Worm (Caenorhabditis elegans) whole organism, L4 larva: Measurements from ENCODE around the gene C56G2.5.

Experiments
- D1046.2 ChIP-seq: fragments of 200-800 bp; sonication (Bioruptor generic); IDR thresholded peaks from 2 replicates; pipeline ENCODE4 v1.3.6; 2022; ENCODE audit warnings: missing genetic modification characterization, missing compliant biosample characterization
- T20F7.1 ChIP-seq: fragments of 200-800 bp; sonication (Bioruptor generic); optimal IDR thresholded peaks from 2 replicates; lab custom pipeline; 2018; ENCODE audit warnings: mild to moderate bottlenecking, missing genetic modification characterization, missing compliant biosample characterization
- T26A8.4 ChIP-seq: fragments of 200-800 bp; sonication (Bioruptor generic); IDR thresholded peaks from 2 replicates; pipeline ENCODE4 v1.3.6; 2022; ENCODE audit warnings: missing genetic modification characterization, missing compliant biosample characterization
- Y105C5A.15 ChIP-seq: fragments of 200-800 bp; sonication (Bioruptor generic); IDR thresholded peaks from 2 replicates; pipeline ENCODE4 v1.3.6; 2022; ENCODE audit warnings: missing genetic modification characterization, missing compliant biosample characterization
- Y5F2A.4 ChIP-seq: fragments of 200-800 bp; sonication (Bioruptor generic); optimal IDR thresholded peaks from 2 replicates; lab custom pipeline; 2018; ENCODE audit warnings: mild to moderate bottlenecking, missing genetic modification characterization, missing compliant biosample characterization
- Y75B8A.6 ChIP-seq: fragments of 200-800 bp; sonication (Bioruptor generic); IDR thresholded peaks from 2 replicates; pipeline ENCODE4 v1.3.6; 2022; ENCODE audit warnings: missing genetic modification reagents, missing genetic modification characterization, missing compliant biosample characterization
- aha-1 ChIP-seq: fragments of 150-350 bp; peaks from one replicate; lab custom pipeline; 2014; ENCODE audit warnings: missing biosample characterization, missing genetic modification characterization
- ceh-44 ChIP-seq: fragments of 200-800 bp; sonication (Bioruptor generic); IDR thresholded peaks from 2 replicates; pipeline ENCODE4 v1.3.6; 2022; ENCODE audit warnings: missing genetic modification reagents, missing genetic modification characterization, missing compliant biosample characterization
- ceh-82 ChIP-seq: sonication (generic microtip); optimal IDR thresholded peaks from 2 replicates; lab custom pipeline; 2017; ENCODE audit warnings: missing biosample characterization, missing genetic modification characterization
- daf-12 ChIP-seq: fragments of 150-350 bp; optimal IDR thresholded peaks from 2 replicates; lab custom pipeline; 2014; ENCODE audit warnings: missing biosample characterization, missing genetic modification reagents, missing genetic modification characterization
- daf-16 ChIP-seq, 3 experiments: sonication (generic microtip); optimal IDR thresholded peaks; 2 replicates each; lab custom pipeline; 2016 to 2017; ENCODE audit warnings: missing genetic modification characterization in 3 of 3, missing genetic modification reagents in 3 of 3, mild to moderate bottlenecking in 2 of 3, missing compliant biosample characterization in 2 of 3, missing biosample characterization in 1 of 3, moderate library complexity in 1 of 3
- daf-8 ChIP-seq: fragments of 200-800 bp; sonication (Bioruptor generic); IDR thresholded peaks from 2 replicates; pipeline ENCODE4 v1.3.6; 2022; ENCODE audit warnings: missing genetic modification characterization, missing compliant biosample characterization
- dpl-1 ChIP-seq: fragments of 150-350 bp; optimal IDR thresholded peaks from 2 replicates; lab custom pipeline; 2014; ENCODE audit warnings: missing biosample characterization, missing genetic modification reagents, missing genetic modification characterization
- egl-43 ChIP-seq: fragments of 200-800 bp; sonication (Bioruptor generic); IDR thresholded peaks from 2 replicates; pipeline ENCODE4 v1.3.6; 2022; ENCODE audit warnings: missing genetic modification reagents, missing genetic modification characterization, missing compliant biosample characterization
- gei-8 ChIP-seq: fragments of 200-800 bp; sonication (Bioruptor generic); optimal IDR thresholded peaks from 2 replicates; lab custom pipeline; 2018; ENCODE audit warnings: mild to moderate bottlenecking, missing genetic modification characterization, missing compliant biosample characterization
- hif-1 ChIP-seq, 2 experiments: sonication (generic microtip); optimal IDR thresholded peaks; 2 replicates each; lab custom pipeline; 2016 to 2017; ENCODE audit warnings: missing compliant biosample characterization in 2 of 2, missing genetic modification characterization in 2 of 2, missing genetic modification reagents in 2 of 2, missing genotype in 2 of 2, mild to moderate bottlenecking in 1 of 2
- hlh-11 ChIP-seq: fragments of 200-800 bp; sonication (Bioruptor generic); optimal IDR thresholded peaks from 2 replicates; lab custom pipeline; 2018; ENCODE audit warnings: mild to moderate bottlenecking, missing genetic modification characterization, missing compliant biosample characterization
- hlh-30 ChIP-seq: sonication (generic microtip); optimal IDR thresholded peaks from 2 replicates; lab custom pipeline; 2017; ENCODE audit warnings: antibody characterized with exemption, mild to moderate bottlenecking, missing genetic modification characterization, missing compliant biosample characterization; ENCODE audit not compliant: insufficient read depth
- hmg-1.1 ChIP-seq: fragments of 200-800 bp; sonication (Bioruptor generic); IDR thresholded peaks from 2 replicates; pipeline ENCODE4 v1.3.6; 2022; ENCODE audit warnings: missing genetic modification reagents, missing genetic modification characterization, missing compliant biosample characterization
- lin-39 ChIP-seq: fragments of 150-350 bp; optimal IDR thresholded peaks from 2 replicates; lab custom pipeline; 2014; ENCODE audit warnings: missing biosample characterization, missing genetic modification reagents, missing genetic modification characterization
- lsy-2 ChIP-seq, 2 experiments: fragments of 150-350 bp in 1 of 2; sonication (generic microtip) in 1 of 2; optimal IDR thresholded peaks; 2 replicates each; lab custom pipeline; 2014 to 2017; ENCODE audit warnings: missing biosample characterization in 2 of 2, missing genetic modification characterization in 2 of 2
- mes-2 ChIP-seq: sonication (generic microtip); optimal IDR thresholded peaks from 2 replicates; lab custom pipeline; 2016; ENCODE audit warnings: missing genotype, mild to moderate bottlenecking, missing genetic modification characterization, missing compliant biosample characterization; ENCODE audit not compliant: poor library complexity, severe bottlenecking
- mxl-2 ChIP-seq: fragments of 200-800 bp; sonication (Bioruptor generic); conservative IDR thresholded peaks from 2 replicates; pipeline ENCODE4 v1.3.6; 2022; ENCODE audit warnings: missing genetic modification reagents, missing genetic modification characterization, missing compliant biosample characterization
- nhr-10 ChIP-seq: fragments of 150-350 bp; optimal IDR thresholded peaks from 2 replicates; lab custom pipeline; 2014; ENCODE audit warnings: missing biosample characterization, missing genetic modification characterization
- nhr-28 ChIP-seq: fragments of 150-350 bp; optimal IDR thresholded peaks from 2 replicates; lab custom pipeline; 2014; ENCODE audit warnings: missing biosample characterization, missing genetic modification characterization
- nhr-42 ChIP-seq: fragments of 200-800 bp; sonication (Bioruptor generic); IDR thresholded peaks from 2 replicates; pipeline ENCODE4 v1.3.6; 2022; ENCODE audit warnings: missing genetic modification characterization, missing compliant biosample characterization
- nhr-6 ChIP-seq: fragments of 150-350 bp; optimal IDR thresholded peaks from 2 replicates; lab custom pipeline; 2014; ENCODE audit warnings: missing biosample characterization, missing genetic modification characterization
- nhr-76 ChIP-seq: fragments of 150-350 bp; optimal IDR thresholded peaks from 2 replicates; lab custom pipeline; 2014; ENCODE audit warnings: missing biosample characterization, missing genetic modification characterization
- nhr-77 ChIP-seq: fragments of 150-350 bp; optimal IDR thresholded peaks from 2 replicates; lab custom pipeline; 2014; ENCODE audit warnings: missing biosample characterization, missing genetic modification characterization
- rbr-2 ChIP-seq: sonication (generic microtip); optimal IDR thresholded peaks from 2 replicates; lab custom pipeline; 2016; ENCODE audit warnings: missing genotype, missing genetic modification characterization, missing compliant biosample characterization
- skn-1 ChIP-seq: fragments of 150-350 bp; optimal IDR thresholded peaks from 2 replicates; lab custom pipeline; 2014; ENCODE audit warnings: missing biosample characterization, missing genetic modification characterization
- snpc-1.2 ChIP-seq: fragments of 200-800 bp; sonication (Bioruptor generic); IDR thresholded peaks from 2 replicates; pipeline ENCODE4 v1.3.6; 2022; ENCODE audit warnings: missing genetic modification reagents, missing genetic modification characterization, missing compliant biosample characterization
- tra-1 ChIP-seq: fragments of 200-800 bp; sonication (Bioruptor generic); IDR thresholded peaks from 2 replicates; pipeline ENCODE4 v1.3.6; 2022; ENCODE audit warnings: missing genetic modification reagents, missing genetic modification characterization, missing compliant biosample characterization
- unc-130 ChIP-seq: sonication (generic microtip); optimal IDR thresholded peaks from 2 replicates; lab custom pipeline; 2016; ENCODE audit warnings: missing genetic modification reagents, missing genetic modification characterization, missing compliant biosample characterization
- unc-39 ChIP-seq: sonication (generic microtip); optimal IDR thresholded peaks from 2 replicates; lab custom pipeline; 2017; ENCODE audit warnings: missing biosample characterization, missing genetic modification characterization
- unc-62 ChIP-seq, 3 experiments: fragments of 150-350 bp in 1 of 3; sonication (generic microtip); optimal IDR thresholded peaks in 2 of 3; peaks in 1 of 3; 1 replicate in 1 of 3; 2 replicates in 2 of 3; lab custom pipeline; 2014 to 2017; ENCODE audit warnings: missing biosample characterization in 3 of 3, missing genetic modification characterization in 3 of 3, missing genetic modification reagents in 3 of 3, missing genotype in 1 of 3
- vab-7 ChIP-seq: fragments of 200-800 bp; sonication (Bioruptor generic); IDR thresholded peaks from 2 replicates; pipeline ENCODE4 v1.3.6; 2022; ENCODE audit warnings: missing genetic modification reagents, missing genetic modification characterization, missing compliant biosample characterization
- zfp-2 ChIP-seq: sonication (generic microtip); optimal IDR thresholded peaks from 2 replicates; lab custom pipeline; 2016; ENCODE audit warnings: mild to moderate bottlenecking, missing genetic modification characterization, missing compliant biosample characterization
- zip-2 ChIP-seq: fragments of 150-350 bp; optimal IDR thresholded peaks from 2 replicates; lab custom pipeline; 2014; ENCODE audit warnings: missing biosample characterization, missing genetic modification characterization

Gene C56G2.5

DNA sequence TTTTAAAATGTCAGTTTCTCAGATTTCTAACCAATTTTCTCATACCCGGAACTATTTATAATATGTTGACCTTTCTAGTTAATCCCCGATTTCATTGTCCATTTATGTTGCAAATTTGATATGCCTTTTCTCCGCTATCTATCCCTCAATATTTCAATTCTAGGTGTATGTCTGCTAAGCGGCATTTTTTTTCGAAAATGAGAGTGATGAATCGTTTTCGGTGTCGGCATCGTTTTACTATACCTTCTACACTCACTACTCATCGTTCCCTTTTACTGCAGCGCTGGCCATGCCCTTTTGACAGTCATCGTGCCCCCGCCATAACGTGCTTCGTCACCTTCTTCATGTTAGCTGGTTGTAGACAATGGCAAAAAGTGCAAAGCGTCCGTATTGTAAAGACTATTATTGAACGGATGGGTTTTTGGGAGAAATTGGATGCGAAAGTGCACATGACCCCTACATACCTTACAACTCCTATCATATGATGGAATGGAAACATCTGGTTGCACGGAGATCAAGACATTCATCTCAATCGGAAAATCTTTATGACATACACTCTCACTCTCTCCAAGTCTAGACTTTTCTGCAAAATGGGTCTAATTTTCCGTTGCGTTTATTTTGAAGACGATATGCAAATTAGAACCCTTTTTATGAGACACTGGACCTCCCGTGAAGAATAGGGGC lies 35.3 kb upstream of the C56G2.5 start (continued):
- no peak for TF ChIP-seq nhr-6 (tag; lab: Kevin White, UChicago)
- TF ChIP-seq tra-1 (GFP tag; lab: Robert Waterston, UW) = no peak
- TF ChIP-seq vab-7 (GFP tag; lab: Robert Waterston, UW) = no peak
- no peak for TF ChIP-seq lin-39 (tag; lab: Kevin White, UChicago)
- no peak for TF ChIP-seq mxl-2
- TF ChIP-seq unc-39 (tag; lab: Kevin White, UChicago) = no peak
- no peak for TF ChIP-seq Y105C5A.15 (GFP tag; lab: Robert Waterston, UW)
- peak; percentile 86 for TF ChIP-seq hlh-30 (tag; lab: Kevin White, UChicago)
- no peak for TF ChIP-seq ceh-44 (GFP tag; lab: Robert Waterston, UW)
- no peak for TF ChIP-seq T20F7.1 (GFP tag; lab: Kevin White, UChicago)
- no peak; the same call in 1 of the 2 replicates for TF ChIP-seq egl-43 (GFP tag; lab: Robert Waterston, UW)
- TF ChIP-seq zfp-2 (tag; lab: Kevin White, UChicago) = no peak
- no peak for TF ChIP-seq aha-1
- peak; percentile 18 for TF ChIP-seq mes-2
- no peak for TF ChIP-seq nhr-76 (tag; lab: Kevin White, UChicago)
- no peak for TF ChIP-seq Y5F2A.4 (GFP tag; lab: Kevin White, UChicago)
- TF ChIP-seq unc-130 (GFP tag; lab: Kevin White, UChicago) = no peak
- no peak for TF ChIP-seq T26A8.4 (GFP tag; lab: Robert Waterston, UW)
- TF ChIP-seq ceh-82 (tag; lab: Kevin White, UChicago) = no peak
- no peak for TF ChIP-seq daf-12
- no peak for TF ChIP-seq D1046.2 (GFP tag; lab: Robert Waterston, UW)
- TF ChIP-seq nhr-42 = no peak
- no peak for TF ChIP-seq nhr-28 (tag; lab: Kevin White, UChicago)
- TF ChIP-seq unc-62 (GFP tag; optimal IDR thresholded peaks at IDR 0.05 in 1 of 2; lab: Kevin White, UChicago) = peak in 1 of 2 experiments; percentile 98
- TF ChIP-seq unc-62 (tag; optimal IDR thresholded peaks at IDR 0.05; lab: Kevin White, UChicago) = no peak
- TF ChIP-seq dpl-1 = no peak
- TF ChIP-seq nhr-10 (tag; lab: Kevin White, UChicago) = no peak
- TF ChIP-seq gei-8 (GFP tag; lab: Kevin White, UChicago) = no peak
- TF ChIP-seq rbr-2 (tag; lab: Kevin White, UChicago) = no peak
- TF ChIP-seq daf-16 (GFP tag; optimal IDR thresholded peaks at IDR 0.05; lab: Kevin White, UChicago) = no peak
- TF ChIP-seq daf-16 (tag; optimal IDR thresholded peaks at IDR 0.05; lab: Kevin White, UChicago) = no peak
- TF ChIP-seq snpc-1.2 (GFP tag; lab: Robert Waterston, UW) = no peak
- TF ChIP-seq hif-1 (tag; optimal IDR thresholded peaks at IDR 0.05; lab: Kevin White, UChicago) = no peak
- TF ChIP-seq zip-2 (tag; lab: Kevin White, UChicago) = no peak
- TF ChIP-seq skn-1 = no peak
- TF ChIP-seq Y75B8A.6 (GFP tag; lab: Robert Waterston, UW) = no peak
- TF ChIP-seq lsy-2 (tag; optimal IDR thresholded peaks at IDR 0.05; lab: Kevin White, UChicago) = peak in 1 of 2 experiments; percentile 7
- no peak for TF ChIP-seq daf-8 (GFP tag; lab: Robert Waterston, UW)

DNA sequence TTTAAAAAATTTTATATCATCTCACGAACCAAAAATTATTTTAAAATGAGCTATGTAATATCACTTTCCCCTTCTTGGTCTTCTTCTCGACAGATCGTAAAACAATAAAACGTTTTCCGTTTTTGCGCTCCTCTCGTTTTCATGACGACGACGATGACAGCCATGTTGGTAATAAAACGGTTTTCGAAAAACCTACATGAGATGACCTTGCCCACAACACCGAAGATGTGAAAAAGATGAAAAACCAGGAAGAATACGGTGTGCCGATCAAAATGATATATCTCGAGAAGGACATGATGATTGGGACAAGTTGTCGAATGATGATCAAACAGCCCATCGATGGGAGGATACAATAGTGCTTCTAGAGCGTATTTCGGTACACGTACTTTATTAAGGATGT lies 34.7 kb upstream of the C56G2.5 start:
- TF ChIP-seq snpc-1.2 (GFP tag; lab: Robert Waterston, UW) (no peak), hlh-11 (tag; lab: Kevin White, UChicago) (no peak), nhr-77 (tag; lab: Kevin White, UChicago) (no peak), Y105C5A.15 (GFP tag; lab: Robert Waterston, UW) (no peak), hmg-1.1 (GFP tag; lab: Robert Waterston, UW) (no peak), nhr-28 (tag; lab: Kevin White, UChicago) (no peak), nhr-10 (tag; lab: Kevin White, UChicago) (no peak), zfp-2 (tag; lab: Kevin White, UChicago) (no peak), lin-39 (tag; lab: Kevin White, UChicago) (no peak)
